Fruit fly (Drosophila melanogaster): ENCODE data around the gene Thor.

Gene Thor

DNA sequence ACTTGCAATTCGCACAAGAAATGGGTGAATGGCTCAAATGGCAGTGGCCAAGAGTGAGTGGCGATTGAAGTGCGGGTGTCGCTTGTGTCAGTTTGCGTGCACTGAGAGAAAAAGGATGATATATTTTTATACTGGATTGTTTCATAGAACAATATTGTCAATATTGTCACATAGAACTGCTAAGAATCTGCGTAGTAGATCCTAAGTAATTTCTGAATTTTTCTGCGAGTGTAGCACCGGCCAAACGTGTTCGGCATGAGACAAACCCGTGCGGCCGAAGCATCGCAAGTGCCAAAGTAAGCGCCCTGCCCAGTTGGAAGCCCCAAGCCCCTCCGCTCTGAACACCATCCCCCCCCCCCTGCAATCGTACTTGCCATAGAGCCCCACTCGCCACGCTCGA is 37.9 kb upstream of the Thor start:
- no peak for TF ChIP-seq pad (GFP tag; optimal IDR thresholded peaks at IDR 0.05)
- no peak for TF ChIP-seq cnc (optimal IDR thresholded peaks at IDR 0.05)

DNA sequence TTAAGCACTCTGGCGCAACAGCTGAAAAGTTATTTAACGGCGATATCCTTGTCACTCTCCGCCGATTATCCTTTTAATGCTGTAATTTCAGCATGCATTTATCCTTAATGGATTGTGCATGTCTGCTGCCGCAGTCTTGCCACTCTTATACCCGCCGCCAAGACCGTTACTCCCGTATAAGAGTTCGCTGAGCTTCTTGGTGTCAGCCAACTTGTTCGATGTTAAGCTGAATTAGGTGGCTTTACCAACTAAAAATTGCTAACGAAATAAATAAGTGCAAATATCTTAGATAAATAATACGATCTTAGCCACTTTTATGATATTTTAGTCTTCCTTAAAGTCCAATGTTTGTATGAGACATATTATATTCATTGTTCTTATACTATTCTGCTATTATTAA is 37.1 kb upstream of the Thor start:
- TF ChIP-seq Mnt (GFP tag; optimal IDR thresholded peaks at IDR 0.05), result no peak
- no peak for TF ChIP-seq Clk (GFP tag; optimal IDR thresholded peaks at IDR 0.05)
- TF ChIP-seq CG7045 (GFP tag; optimal IDR thresholded peaks at IDR 0.05), result no peak
- no peak for TF ChIP-seq kay (GFP tag; ENCODE audit: borderline replicate concordance)
- TF ChIP-seq CG14711 (tag; optimal IDR thresholded peaks at IDR 0.05), result no peak
- no peak for TF ChIP-seq CG5204 (GFP tag; optimal IDR thresholded peaks at IDR 0.05)
- TF ChIP-seq toe (GFP tag; optimal IDR thresholded peaks at IDR 0.05), result no peak
- no peak for TF ChIP-seq pad (GFP tag; optimal IDR thresholded peaks at IDR 0.05)
- TF ChIP-seq Hr96 (GFP tag; optimal IDR thresholded peaks at IDR 0.05), result no peak
- no peak for TF ChIP-seq CG7101 (tag; optimal IDR thresholded peaks at IDR 0.05)
- no peak for TF ChIP-seq CG33017 (tag; optimal IDR thresholded peaks at IDR 0.05)
- no peak for TF ChIP-seq tj (GFP tag; optimal IDR thresholded peaks at IDR 0.05)
- no peak for TF ChIP-seq cic (GFP tag; optimal IDR thresholded peaks at IDR 0.05)
- no peak for TF ChIP-seq CG1620 (GFP tag; optimal IDR thresholded peaks at IDR 0.05)

- TF ChIP-seq pad (GFP tag; optimal IDR thresholded peaks at IDR 0.05) (no peak), Mnt (GFP tag; optimal IDR thresholded peaks at IDR 0.05) (no peak), Clk (GFP tag; optimal IDR thresholded peaks at IDR 0.05) (no peak), tj (GFP tag; optimal IDR thresholded peaks at IDR 0.05) (no peak), CG12768 (GFP tag; optimal IDR thresholded peaks at IDR 0.05) (no peak), kay (GFP tag; ENCODE audit: borderline replicate concordance) (no peak), CG1620 (GFP tag; optimal IDR thresholded peaks at IDR 0.05) (no peak), ovo (GFP tag; optimal IDR thresholded peaks at IDR 0.05) (no peak), Hr96 (GFP tag; optimal IDR thresholded peaks at IDR 0.05) (no peak), Crg-1 (GFP tag; optimal IDR thresholded peaks at IDR 0.05) (no peak), bab1 (GFP tag; optimal IDR thresholded peaks at IDR 0.05) (no peak), toe (GFP tag; optimal IDR thresholded peaks at IDR 0.05) (no peak), cic (GFP tag; optimal IDR thresholded peaks at IDR 0.05) (no peak), CG7101 (tag; optimal IDR thresholded peaks at IDR 0.05) (no peak), CG7045 (GFP tag; optimal IDR thresholded peaks at IDR 0.05) (no peak), CG11617 (GFP tag; optimal IDR thresholded peaks at IDR 0.05) (no peak), cnc (optimal IDR thresholded peaks at IDR 0.05) (no peak)
Measured at dm6 chr2L:3441673-3442072, 36.6 kb upstream of the Thor start.

DNA sequence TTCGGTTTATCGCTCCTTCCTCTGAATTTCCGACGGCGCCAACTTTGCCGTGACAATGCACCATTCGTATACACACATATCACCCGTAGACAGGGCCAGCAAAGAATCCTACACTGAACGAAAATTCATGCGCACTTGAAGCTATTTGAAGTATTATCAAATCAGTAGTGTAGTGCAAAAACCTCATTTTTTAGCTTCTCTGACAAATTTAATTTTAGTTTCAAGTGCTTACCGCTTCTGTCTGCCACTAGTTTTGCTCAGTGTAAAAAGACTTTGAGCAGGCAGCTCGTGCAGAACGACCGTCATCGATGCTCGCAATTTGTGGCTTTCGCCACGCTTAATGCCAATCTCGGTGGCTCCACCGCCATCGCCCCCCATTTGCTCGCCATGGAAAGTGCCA is 33.4 kb upstream of the Thor start:
- TF ChIP-seq Mnt (GFP tag; optimal IDR thresholded peaks at IDR 0.05), result no peak
- no peak for TF ChIP-seq CG14711 (tag; optimal IDR thresholded peaks at IDR 0.05)
- TF ChIP-seq CG33017 (tag; optimal IDR thresholded peaks at IDR 0.05), result no peak
- no peak for TF ChIP-seq Clk (GFP tag; optimal IDR thresholded peaks at IDR 0.05)
- no peak for TF ChIP-seq cnc (optimal IDR thresholded peaks at IDR 0.05)
- no peak for TF ChIP-seq Crg-1 (GFP tag; optimal IDR thresholded peaks at IDR 0.05)
- no peak for TF ChIP-seq CG7101 (tag; optimal IDR thresholded peaks at IDR 0.05)
- no peak for TF ChIP-seq toe (GFP tag; optimal IDR thresholded peaks at IDR 0.05)

DNA sequence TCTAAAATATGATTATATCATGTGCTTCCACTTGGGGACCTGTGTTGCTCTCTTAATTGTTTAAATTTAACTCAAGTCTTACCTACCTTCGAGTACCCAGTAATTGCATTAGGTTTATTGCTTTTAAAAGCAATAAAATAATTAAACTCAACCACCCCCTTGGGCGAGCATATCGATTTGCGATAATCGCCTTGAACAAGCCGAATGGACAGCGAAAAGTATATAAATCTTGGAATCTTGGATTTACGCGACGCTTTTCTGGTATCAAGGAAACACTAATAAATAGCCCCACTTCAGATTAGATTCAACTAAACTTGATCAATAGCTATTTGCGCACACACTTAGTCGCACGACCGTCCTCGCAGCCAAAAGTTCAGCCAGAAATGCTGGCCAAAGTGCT is 32.6 kb upstream of the Thor start, which contains the start of gene CG2772:
TSS of gene CG2772 (plus strand) at position 338 of the 400 bp plus-strand sequence.
- TF ChIP-seq kay (GFP tag; ENCODE audit: borderline replicate concordance) (peak; percentile 11), tj (GFP tag; optimal IDR thresholded peaks at IDR 0.05) (no peak)

DNA sequence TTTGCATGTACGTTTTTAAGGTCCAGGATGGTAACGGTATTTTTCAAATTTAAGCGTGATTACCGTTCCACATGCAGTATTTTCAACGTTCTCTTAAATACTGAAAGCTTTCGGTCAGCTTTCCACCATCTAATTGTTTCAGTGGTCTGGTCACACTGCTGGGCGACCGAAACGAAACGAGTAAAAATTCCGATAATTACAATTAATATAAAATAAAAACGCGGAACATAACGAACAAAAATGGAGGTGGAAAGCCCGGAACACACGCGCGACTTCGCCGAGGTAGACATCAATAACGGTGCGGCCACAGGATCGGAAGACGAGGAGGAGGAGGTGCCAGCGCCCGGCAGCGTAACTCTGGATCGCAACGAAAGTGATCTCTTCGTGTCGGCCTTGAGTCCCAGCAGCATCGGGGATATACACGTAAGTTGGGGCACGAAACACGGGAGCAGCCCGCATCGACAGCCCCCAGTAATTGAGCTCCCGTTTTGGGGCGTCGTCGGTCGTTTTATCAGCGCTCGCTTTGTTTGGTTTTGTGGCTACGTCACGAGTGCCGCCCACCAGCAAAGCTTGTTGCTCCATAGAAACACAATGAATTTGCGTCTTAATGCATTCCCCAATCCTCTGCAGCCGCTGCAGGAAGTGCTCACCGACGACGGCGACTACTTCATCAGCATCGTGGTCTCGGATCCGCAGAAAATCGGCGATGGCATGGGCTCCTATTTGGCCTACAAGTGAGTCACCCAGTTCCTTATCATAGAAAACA is 28.5 kb upstream of the Thor start, which contains the start of gene Snx1:
TSS of gene Snx1 (plus strand) at position 129 of the 766 bp plus-strand sequence.
- TF ChIP-seq CG7101 (tag; optimal IDR thresholded peaks at IDR 0.05), result no peak
- TF ChIP-seq CG5204 (GFP tag; optimal IDR thresholded peaks at IDR 0.05), result no peak
- TF ChIP-seq toe (GFP tag; optimal IDR thresholded peaks at IDR 0.05), result no peak
- no peak for TF ChIP-seq CG7045 (GFP tag; optimal IDR thresholded peaks at IDR 0.05)
- TF ChIP-seq cic (GFP tag; optimal IDR thresholded peaks at IDR 0.05), result no peak
- peak; percentile 49 for TF ChIP-seq bab1 (GFP tag; optimal IDR thresholded peaks at IDR 0.05)

dm6 chr2L:3452286-3452685 is 25.9 kb upstream of the Thor start, which contains the start of gene CG12795:
Gene CG12795, plus strand, starts transcription at chr2L:3452466.
- TF ChIP-seq Crg-1 (GFP tag; optimal IDR thresholded peaks at IDR 0.05), result no peak
- TF ChIP-seq ovo (GFP tag; optimal IDR thresholded peaks at IDR 0.05), result no peak
- no peak for TF ChIP-seq Mnt (GFP tag; optimal IDR thresholded peaks at IDR 0.05)
- peak; percentile 44 for TF ChIP-seq bab1 (GFP tag; optimal IDR thresholded peaks at IDR 0.05)
- no peak for TF ChIP-seq pad (GFP tag; optimal IDR thresholded peaks at IDR 0.05)
- TF ChIP-seq cnc (optimal IDR thresholded peaks at IDR 0.05), result peak in 1 of 2 experiments; percentile 91
- no peak for TF ChIP-seq CG33017 (tag; optimal IDR thresholded peaks at IDR 0.05)
- no peak for TF ChIP-seq CG1620 (GFP tag; optimal IDR thresholded peaks at IDR 0.05)
